Worm (Caenorhabditis elegans) whole organism, mixed stage, embryonic: ENCODE results near the gene srd-42.

ENCODE experiments used
- ces-1 ChIP-seq: fragments of 150-350 bp; optimal IDR thresholded peaks from 2 replicates; lab custom pipeline; 2014; ENCODE audit warnings: missing biosample characterization, missing genetic modification reagents, missing genetic modification characterization
- elt-1 ChIP-seq: sonication (generic microtip); optimal IDR thresholded peaks from 2 replicates; lab custom pipeline; 2017; ENCODE audit warnings: missing genetic modification characterization, mild to moderate bottlenecking, missing compliant biosample characterization, antibody characterized with exemption, moderate library complexity, borderline replicate concordance; ENCODE audit not compliant: insufficient read depth
- elt-3 ChIP-seq: fragments of 150-350 bp; optimal IDR thresholded peaks from 2 replicates; lab custom pipeline; 2014; ENCODE audit warnings: missing biosample characterization, missing genetic modification characterization
- hlh-1 ChIP-seq: fragments of 150-350 bp; optimal IDR thresholded peaks from 2 replicates; lab custom pipeline; 2014; ENCODE audit warnings: missing biosample characterization, missing genetic modification reagents, missing genetic modification characterization
- lsy-2 ChIP-seq: fragments of 150-350 bp; optimal IDR thresholded peaks from 2 replicates; lab custom pipeline; 2014; ENCODE audit warnings: missing biosample characterization, missing genetic modification characterization
- mep-1 ChIP-seq: fragments of 150-350 bp; optimal IDR thresholded peaks from 2 replicates; lab custom pipeline; 2017; ENCODE audit warnings: missing biosample characterization, missing genetic modification reagents, missing genetic modification characterization, inconsistent platforms
- unc-39 ChIP-seq: fragments of 150-350 bp; optimal IDR thresholded peaks from 2 replicates; lab custom pipeline; 2014; ENCODE audit warnings: missing biosample characterization, missing genetic modification characterization
- zip-8 ChIP-seq: fragments of 150-350 bp; optimal IDR thresholded peaks from 2 replicates; lab custom pipeline; 2014; ENCODE audit warnings: missing biosample characterization, missing genetic modification characterization

DNA sequence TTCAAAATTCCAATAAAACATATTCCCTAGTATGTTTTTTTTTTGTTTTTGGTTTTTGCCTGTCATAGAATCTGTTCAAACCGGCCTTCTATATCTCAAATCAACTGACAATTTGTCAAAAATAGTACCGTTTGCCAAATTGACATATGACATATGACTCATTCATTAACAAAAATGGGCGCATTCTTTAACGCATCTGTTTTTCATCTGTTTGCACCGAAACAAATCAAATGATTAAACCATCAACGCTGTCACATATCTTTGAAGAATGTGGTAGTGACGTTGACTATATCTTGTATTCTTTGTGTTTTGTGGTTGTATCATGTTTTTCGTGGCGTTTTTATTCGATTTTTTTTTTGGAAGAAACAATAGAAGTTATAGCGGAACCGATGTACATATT is 11.8 kb upstream of the srd-42 start:
- no peak for TF ChIP-seq elt-1 (tag; lab: Kevin White, UChicago)
- TF ChIP-seq zip-8 = no peak
- no peak for TF ChIP-seq lsy-2
- TF ChIP-seq ces-1 (GFP tag; lab: Kevin White, UChicago) = no peak
- no peak for TF ChIP-seq mep-1 (tag; lab: Kevin White, UChicago)
- no peak for TF ChIP-seq elt-3 (tag; lab: Kevin White, UChicago)
- TF ChIP-seq hlh-1 (tag; lab: Kevin White, UChicago) = no peak
- no peak for TF ChIP-seq unc-39 (tag; lab: Kevin White, UChicago)
